Fruit fly (Drosophila melanogaster) whole organism, embryonic: Measurements from ENCODE around the gene CG1273.

Source experiments
- Atf-2 ChIP-seq: fragments of 200-800 bp; sonication (Bioruptor generic); optimal IDR thresholded peaks from 2 replicates; lab custom pipeline; 2016; ENCODE audit warnings: missing biosample characterization, missing genetic modification characterization
- Bdp1 ChIP-seq: fragments of 200-800 bp; sonication (Bioruptor generic); optimal IDR thresholded peaks from 3 replicates; lab custom pipeline; 2016; ENCODE audit warnings: missing biosample characterization, missing genetic modification characterization
- Bteb2 ChIP-seq: fragments of 200-800 bp; sonication (Bioruptor generic); optimal IDR thresholded peaks from 2 replicates; lab custom pipeline; 2016; ENCODE audit warnings: missing biosample characterization, missing genetic modification characterization
- C15 ChIP-seq: fragments of 200-800 bp; sonication (Bioruptor generic); IDR thresholded peaks from 3 replicates; pipeline ENCODE4 v1.3.6; 2022; ENCODE audit warnings: missing biosample characterization, missing genetic modification characterization
- CG10543 ChIP-seq: fragments of 200-800 bp; sonication (Bioruptor generic); optimal IDR thresholded peaks from 3 replicates; lab custom pipeline; 2017; ENCODE audit warnings: missing biosample characterization, mild to moderate bottlenecking, missing genetic modification characterization, moderate library complexity
- CG11398 ChIP-seq: fragments of 200-800 bp; sonication (Bioruptor generic); optimal IDR thresholded peaks from 2 replicates; lab custom pipeline; 2016; ENCODE audit warnings: missing biosample characterization, missing genetic modification characterization
- CG12236 ChIP-seq: fragments of 200-800 bp; sonication (Bioruptor generic); optimal IDR thresholded peaks from 2 replicates; lab custom pipeline; 2016; ENCODE audit warnings: missing biosample characterization, missing genetic modification characterization
- CG12391 ChIP-seq: fragments of 200-800 bp; sonication (Bioruptor generic); optimal IDR thresholded peaks from 3 replicates; lab custom pipeline; 2018; ENCODE audit warnings: missing biosample characterization, mild to moderate bottlenecking, missing genetic modification characterization, moderate library complexity
- CG14710 ChIP-seq: fragments of 200-800 bp; sonication (Bioruptor generic); optimal IDR thresholded peaks from 3 replicates; lab custom pipeline; 2019; ENCODE audit warnings: missing biosample characterization, mild to moderate bottlenecking, missing genetic modification characterization, moderate library complexity
- CG1529 ChIP-seq: fragments of 200-800 bp; sonication (Bioruptor generic); optimal IDR thresholded peaks from 3 replicates; lab custom pipeline; 2018; ENCODE audit warnings: missing biosample characterization, missing genetic modification characterization
- CG18476 ChIP-seq: fragments of 200-800 bp; sonication (Bioruptor generic); optimal IDR thresholded peaks from 2 replicates; lab custom pipeline; 2016; ENCODE audit warnings: missing biosample characterization, mild to moderate bottlenecking, missing genetic modification characterization
- CG2129 ChIP-seq: fragments of 200-800 bp; sonication (Bioruptor generic); IDR thresholded peaks from 2 replicates; pipeline ENCODE4 v1.3.6; 2022; ENCODE audit warnings: missing biosample characterization, missing genetic modification characterization; ENCODE audit not compliant: partially characterized antibody
- CG2875 ChIP-seq: fragments of 200-800 bp; sonication (Bioruptor generic); optimal IDR thresholded peaks from 2 replicates; lab custom pipeline; 2017; ENCODE audit warnings: missing biosample characterization, mild to moderate bottlenecking, missing genetic modification characterization, missing genetic modification reagents
- CG2889 ChIP-seq: fragments of 200-800 bp; sonication (Bioruptor generic); IDR thresholded peaks from 3 replicates; pipeline ENCODE4 v1.3.6; 2022; ENCODE audit warnings: missing biosample characterization, missing genetic modification characterization
- CG31224 ChIP-seq: fragments of 200-800 bp; sonication (Bioruptor generic); IDR thresholded peaks from 2 replicates; pipeline ENCODE4 v1.3.6; 2022; ENCODE audit warnings: missing biosample characterization, missing genetic modification characterization
- CG43689 ChIP-seq: fragments of 200-800 bp; sonication (Bioruptor generic); IDR thresholded peaks from 2 replicates; pipeline ENCODE4 v1.3.6; 2022; ENCODE audit warnings: missing biosample characterization, missing genetic modification characterization
- CG6765 ChIP-seq: fragments of 200-800 bp; sonication (Bioruptor generic); optimal IDR thresholded peaks from 3 replicates; lab custom pipeline; 2017; ENCODE audit warnings: missing biosample characterization, mild to moderate bottlenecking, missing genetic modification characterization
- CG7372 ChIP-seq: fragments of 200-800 bp; sonication (Bioruptor generic); IDR thresholded peaks from 2 replicates; pipeline ENCODE4 v1.3.6; 2022; ENCODE audit warnings: missing biosample characterization, missing genetic modification characterization
- CG7556 ChIP-seq: fragments of 200-800 bp; sonication (Bioruptor generic); optimal IDR thresholded peaks from 2 replicates; lab custom pipeline; 2017; ENCODE audit warnings: missing biosample characterization, mild to moderate bottlenecking, missing genetic modification characterization
- CG8359 ChIP-seq: fragments of 200-800 bp; sonication (Bioruptor generic); optimal IDR thresholded peaks from 2 replicates; lab custom pipeline; 2017; ENCODE audit warnings: missing biosample characterization, mild to moderate bottlenecking, missing genetic modification characterization, borderline replicate concordance
- CG9727 ChIP-seq: fragments of 200-800 bp; sonication (Bioruptor generic); optimal IDR thresholded peaks from 3 replicates; lab custom pipeline; 2017; ENCODE audit warnings: missing biosample characterization, mild to moderate bottlenecking, missing genetic modification characterization
- Dad ChIP-seq: fragments of 200-800 bp; sonication (Bioruptor generic); optimal IDR thresholded peaks from 3 replicates; lab custom pipeline; 2016; ENCODE audit warnings: missing biosample characterization, missing genetic modification characterization
- Dek ChIP-seq: fragments of 200-800 bp; sonication (Bioruptor generic); optimal IDR thresholded peaks from 3 replicates; lab custom pipeline; 2019; ENCODE audit warnings: missing biosample characterization, mild to moderate bottlenecking, missing genetic modification characterization, moderate library complexity
- Gug ChIP-seq: fragments of 200-800 bp; sonication (Bioruptor generic); IDR thresholded peaks from 4 replicates; pipeline ENCODE4 v1.3.6; 2022; ENCODE audit warnings: missing biosample characterization, missing genetic modification characterization
- H15 ChIP-seq: fragments of 200-800 bp; sonication (Bioruptor generic); IDR thresholded peaks from 3 replicates; pipeline ENCODE4 v1.3.6; 2022; ENCODE audit warnings: missing biosample characterization, missing genetic modification characterization
- HLHmδ ChIP-seq: fragments of 200-800 bp; sonication (Bioruptor generic); optimal IDR thresholded peaks from 2 replicates; lab custom pipeline; 2018; ENCODE audit warnings: missing biosample characterization, mild to moderate bottlenecking, missing genetic modification characterization, moderate library complexity
- Jarid2 ChIP-seq: fragments of 200-800 bp; sonication (Bioruptor generic); optimal IDR thresholded peaks from 3 replicates; lab custom pipeline; 2017; ENCODE audit warnings: mild to moderate bottlenecking, missing biosample characterization, missing genetic modification reagents, missing genetic modification characterization
- Nf-YC ChIP-seq: fragments of 200-800 bp; optimal IDR thresholded peaks from 3 replicates; lab custom pipeline; 2019; ENCODE audit warnings: missing biosample characterization, mild to moderate bottlenecking, missing genetic modification characterization, moderate library complexity
- Oli ChIP-seq: fragments of 200-800 bp; sonication (Bioruptor generic); optimal IDR thresholded peaks from 2 replicates; lab custom pipeline; 2018; ENCODE audit warnings: missing biosample characterization, mild to moderate bottlenecking, missing genetic modification characterization, moderate library complexity
- Poxn ChIP-seq: fragments of 200-800 bp; sonication (Bioruptor generic); IDR thresholded peaks from 2 replicates; pipeline ENCODE4 v1.3.6; 2022; ENCODE audit warnings: missing biosample characterization, missing genetic modification characterization
- Ravus ChIP-seq: fragments of 200-800 bp; sonication (Bioruptor generic); IDR thresholded peaks from 2 replicates; pipeline ENCODE4 v1.3.6; 2022; ENCODE audit warnings: missing biosample characterization, missing genetic modification characterization
- TFAM ChIP-seq: fragments of 200-800 bp; sonication (Bioruptor generic); optimal IDR thresholded peaks from 2 replicates; lab custom pipeline; 2017; ENCODE audit warnings: missing biosample characterization, missing genetic modification characterization, inconsistent platforms
- bbx ChIP-seq: fragments of 200-800 bp; sonication (Bioruptor generic); IDR thresholded peaks from 2 replicates; pipeline ENCODE4 v1.3.6; 2022; ENCODE audit warnings: missing biosample characterization, missing genetic modification characterization; ENCODE audit not compliant: partially characterized antibody
- crp ChIP-seq, 2 experiments: fragments of 200-800 bp; sonication (Bioruptor generic); optimal IDR thresholded peaks; 2 replicates in 1 of 2; 3 replicates in 1 of 2; lab custom pipeline; 2017; ENCODE audit warnings: missing biosample characterization in 2 of 2, missing genetic modification characterization in 2 of 2, mild to moderate bottlenecking in 1 of 2, moderate library complexity in 1 of 2
- dmrt99B ChIP-seq: fragments of 200-800 bp; sonication (Bioruptor generic); optimal IDR thresholded peaks from 2 replicates; lab custom pipeline; 2018; ENCODE audit warnings: missing biosample characterization, mild to moderate bottlenecking, missing genetic modification characterization, moderate library complexity
- dysf ChIP-seq: fragments of 200-800 bp; sonication (Bioruptor generic); IDR thresholded peaks from 3 replicates; pipeline ENCODE4 v1.3.6; 2022; ENCODE audit warnings: missing biosample characterization, missing genetic modification characterization
- emc ChIP-seq: fragments of 200-800 bp; sonication (Bioruptor generic); optimal IDR thresholded peaks from 2 replicates; lab custom pipeline; 2016; ENCODE audit warnings: missing biosample characterization, missing genetic modification characterization
- exex ChIP-seq: fragments of 200-800 bp; sonication (Bioruptor generic); optimal IDR thresholded peaks from 4 replicates; lab custom pipeline; 2018; ENCODE audit warnings: missing biosample characterization, mild to moderate bottlenecking, missing genetic modification characterization, moderate library complexity
- fd96Cb ChIP-seq: fragments of 200-800 bp; sonication (Bioruptor generic); optimal IDR thresholded peaks from 2 replicates; lab custom pipeline; 2018; ENCODE audit warnings: missing biosample characterization, mild to moderate bottlenecking, missing genetic modification characterization, moderate library complexity
- ham ChIP-seq: fragments of 200-800 bp; sonication (Bioruptor generic); IDR thresholded peaks from 2 replicates; pipeline ENCODE4 v1.3.6; 2022; ENCODE audit warnings: missing biosample characterization, missing genetic modification characterization
- jigr1 ChIP-seq: fragments of 200-800 bp; sonication (Bioruptor generic); IDR thresholded peaks from 3 replicates; pipeline ENCODE4 v1.3.6; 2022; ENCODE audit warnings: missing biosample characterization, missing genetic modification characterization
- lola ChIP-seq, 3 experiments: fragments of >200 bp in 2 of 3; fragments of 200-800 bp in 1 of 3; sonication (Bioruptor generic) in 1 of 3; optimal IDR thresholded peaks; 2 replicates each; lab custom pipeline; 2017 to 2019; ENCODE audit warnings: missing biosample characterization in 3 of 3, missing genetic modification characterization in 3 of 3, mild to moderate bottlenecking in 1 of 3, moderate library complexity in 1 of 3
- nau ChIP-seq: fragments of 200-800 bp; sonication (Bioruptor generic); optimal IDR thresholded peaks from 3 replicates; lab custom pipeline; 2017; ENCODE audit warnings: missing biosample characterization, mild to moderate bottlenecking, missing genetic modification characterization, missing genetic modification reagents
- nerfin-2 ChIP-seq: fragments of 200-800 bp; sonication (Bioruptor generic); IDR thresholded peaks from 2 replicates; pipeline ENCODE4 v1.3.6; 2022; ENCODE audit warnings: missing biosample characterization, missing genetic modification characterization; ENCODE audit not compliant: partially characterized antibody
- pros ChIP-seq: fragments of 200-800 bp; sonication (Bioruptor generic); optimal IDR thresholded peaks from 3 replicates; lab custom pipeline; 2019; ENCODE audit warnings: missing biosample characterization, mild to moderate bottlenecking, missing genetic modification characterization, moderate library complexity
- schlank ChIP-seq: fragments of 200-800 bp; sonication (Bioruptor generic); optimal IDR thresholded peaks from 2 replicates; lab custom pipeline; 2018; ENCODE audit warnings: missing biosample characterization, mild to moderate bottlenecking, missing genetic modification characterization
- sna ChIP-seq: fragments of 200-800 bp; sonication (Bioruptor generic); IDR thresholded peaks from 2 replicates; pipeline ENCODE4 v1.3.6; 2022; ENCODE audit warnings: missing biosample characterization, missing genetic modification characterization; ENCODE audit not compliant: partially characterized antibody
- so ChIP-seq: fragments of 200-800 bp; sonication (Bioruptor generic); IDR thresholded peaks from 3 replicates; pipeline ENCODE4 v1.3.6; 2022; ENCODE audit warnings: missing biosample characterization, missing genetic modification characterization
- toy ChIP-seq: fragments of 200-800 bp; sonication (Bioruptor generic); IDR thresholded peaks from 2 replicates; pipeline ENCODE4 v1.3.6; 2022; ENCODE audit warnings: missing biosample characterization, missing genetic modification characterization

CG1273 gene

dm6 chr3L:4259102-4259558, 4.4 kb upstream of the CG1273 start, which contains the start of the genes CG15011 and CG1309 (continued):
- TF ChIP-seq CG2129 (no peak), CG6765 (peak; percentile 0), fd96Cb (tag; lab: Kevin White, UChicago) (peak; percentile 77), Oli (tag; lab: Kevin White, UChicago) (peak; percentile 67), toy (no peak), Nf-YC (tag; lab: Kevin White, UChicago) (peak; percentile 79), so (peak; percentile 73; the same call in 1 of the 3 replicates), CG11398 (peak; percentile 65), Gug (GFP tag; lab: Robert Waterston, UW) (peak; percentile 69; the same call in 3 of the 4 replicates), schlank (tag; lab: Kevin White, UChicago) (peak; percentile 8), crp (GFP tag; optimal IDR thresholded peaks at IDR 0.05; lab: Kevin White, UChicago) (peak; percentile 72 to 87), H15 (GFP tag; lab: Robert Waterston, UW) (peak; percentile 74), CG1529 (GFP tag; lab: Kevin White, UChicago) (peak; percentile 55), Atf-2 (GFP tag; lab: Kevin White, UChicago) (peak; percentile 84), jigr1 (GFP tag; lab: Robert Waterston, UW) (0 out of 3 replicates have a peak, but pooled peaks have one; percentile 8), sna (GFP tag; lab: Robert Waterston, UW) (no peak), lola (GFP tag; optimal IDR thresholded peaks at IDR 0.05; lab: Kevin White, UChicago) (peak in 1 of 3 experiments; percentile 87), CG43689 (0 out of 2 replicates have a peak, but pooled peaks have one; percentile 29), ham (GFP tag; lab: Robert Waterston, UW) (0 out of 2 replicates have a peak, but pooled peaks have one; percentile 35), Dek (tag; lab: Kevin White, UChicago) (peak; percentile 82), CG14710 (tag; lab: Kevin White, UChicago) (peak; percentile 92), CG9727 (peak; percentile 84), pros (no peak), CG2875 (GFP tag; lab: Kevin White, UChicago) (peak; percentile 28), CG7556 (GFP tag; lab: Kevin White, UChicago) (peak; percentile 75), exex (peak; percentile 84), CG2889 (GFP tag; lab: Robert Waterston, UW) (peak; percentile 74; the same call in 2 of the 3 replicates), nau (GFP tag; lab: Kevin White, UChicago) (no peak), CG31224 (GFP tag; lab: Robert Waterston, UW) (peak; percentile 59), dmrt99B (tag; lab: Kevin White, UChicago) (peak; percentile 77), bbx (GFP tag; lab: Robert Waterston, UW) (no peak), C15 (peak; percentile 60; the same call in 1 of the 3 replicates), TFAM (GFP tag; lab: Kevin White, UChicago) (peak; percentile 17), Bdp1 (GFP tag; lab: Kevin White, UChicago) (peak; percentile 76), CG12236 (GFP tag; lab: Kevin White, UChicago) (peak; percentile 70), HLHmδ (GFP tag; lab: Kevin White, UChicago) (no peak), nerfin-2 (GFP tag; lab: Robert Waterston, UW) (no peak), Dad (GFP tag; lab: Kevin White, UChicago) (peak; percentile 81), CG8359 (no peak), Poxn (GFP tag; lab: Robert Waterston, UW) (0 out of 2 replicates have a peak, but pooled peaks have one; percentile 24), dysf (peak; percentile 77), CG18476 (GFP tag; lab: Kevin White, UChicago) (peak; percentile 70), emc (peak; percentile 24), Ravus (GFP tag; lab: Robert Waterston, UW) (no peak), CG12391 (tag; lab: Kevin White, UChicago) (peak; percentile 93), CG7372 (GFP tag; lab: Robert Waterston, UW) (peak; percentile 80), Jarid2 (GFP tag; lab: Kevin White, UChicago) (peak; percentile 21), Bteb2 (GFP tag; lab: Kevin White, UChicago) (peak; percentile 86), CG10543 (peak; percentile 87)
